Worm (Caenorhabditis elegans) whole organism, L1 larva: ENCODE results near the gene ugt-56.

ENCODE experiments used
- blmp-1 ChIP-seq: fragments of 150-350 bp; optimal IDR thresholded peaks from 2 replicates; lab custom pipeline; 2014; ENCODE audit warnings: missing biosample characterization, missing genetic modification characterization
- ceh-82 ChIP-seq, 3 experiments: fragments of 150-350 bp in 1 of 3; sonication (generic microtip) in 2 of 3; optimal IDR thresholded peaks; 2 replicates each; lab custom pipeline; 2014 to 2017; ENCODE audit warnings: missing biosample characterization in 3 of 3, missing genetic modification characterization in 3 of 3
- dsc-1 ChIP-seq: sonication (generic microtip); optimal IDR thresholded peaks from 2 replicates; lab custom pipeline; 2016; ENCODE audit warnings: mild to moderate bottlenecking, missing genetic modification characterization, missing compliant biosample characterization
- egl-27 ChIP-seq, 2 experiments: fragments of 150-350 bp in 1 of 2; sonication (generic microtip); optimal IDR thresholded peaks; 3 replicates each; lab custom pipeline; 2017 to 2018; ENCODE audit warnings: missing biosample characterization in 2 of 2, missing genetic modification characterization in 2 of 2, missing genetic modification reagents in 2 of 2
- lin-15B ChIP-seq: fragments of 150-350 bp; sonication (generic microtip); optimal IDR thresholded peaks from 3 replicates; lab custom pipeline; 2014; ENCODE audit warnings: missing biosample characterization, missing genetic modification characterization
- nhr-77 ChIP-seq: fragments of 150-350 bp; optimal IDR thresholded peaks from 2 replicates; lab custom pipeline; 2014; ENCODE audit warnings: missing biosample characterization, missing genetic modification characterization
- pag-3 ChIP-seq: sonication (generic microtip); optimal IDR thresholded peaks from 2 replicates; lab custom pipeline; 2017; ENCODE audit warnings: missing genetic modification characterization, mild to moderate bottlenecking, missing compliant biosample characterization, antibody characterized with exemption, borderline replicate concordance; ENCODE audit not compliant: insufficient read depth
- sox-4 ChIP-seq: sonication (generic microtip); optimal IDR thresholded peaks from 2 replicates; lab custom pipeline; 2016; ENCODE audit warnings: missing genetic modification characterization, missing compliant biosample characterization
- ztf-11 ChIP-seq, 2 experiments: sonication (generic microtip); optimal IDR thresholded peaks; 2 replicates each; lab custom pipeline; 2016 to 2017; ENCODE audit warnings: missing genetic modification characterization in 2 of 2, missing biosample characterization in 1 of 2, missing compliant biosample characterization in 1 of 2

DNA sequence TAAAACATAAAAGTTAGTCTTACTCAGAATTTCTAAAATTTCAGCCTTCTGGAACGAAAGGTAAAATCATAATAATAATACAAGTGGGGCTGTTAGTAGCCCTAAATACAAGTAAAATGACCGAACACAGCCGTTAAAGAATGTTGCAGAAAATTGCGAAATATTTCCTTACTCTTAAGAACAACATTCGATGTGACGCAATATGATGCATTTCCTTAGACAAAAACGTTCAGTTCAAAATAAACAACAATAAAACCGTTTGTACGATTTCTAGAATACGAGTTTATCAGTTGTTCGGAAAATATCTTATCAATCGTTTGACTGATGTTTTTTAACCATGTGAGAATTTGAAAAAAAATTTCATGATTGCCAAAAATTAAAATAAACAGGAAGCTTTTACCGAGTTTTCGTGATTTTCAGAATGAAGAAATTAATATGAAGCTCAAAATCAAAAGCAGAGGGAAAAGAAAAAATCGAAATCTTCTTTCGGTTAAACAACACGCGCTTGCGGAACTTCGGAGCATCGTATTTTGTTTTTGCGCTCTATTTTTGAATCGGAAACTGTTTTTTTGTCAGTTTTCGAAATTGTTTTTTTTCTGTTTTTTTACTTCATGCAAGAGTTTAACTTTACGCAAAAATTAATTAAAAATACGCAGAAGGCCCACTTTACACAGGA, 12.9 kb upstream of the ugt-56 start:
- TF ChIP-seq egl-27 (tag; optimal IDR thresholded peaks at IDR 0.05; lab: Kevin White, UChicago), result no peak
- no peak for TF ChIP-seq lin-15B (tag; lab: Kevin White, UChicago)
- no peak for TF ChIP-seq ztf-11 (tag; optimal IDR thresholded peaks at IDR 0.05; lab: Kevin White, UChicago)
- TF ChIP-seq dsc-1 (tag; lab: Kevin White, UChicago), result no peak
- no peak for TF ChIP-seq pag-3 (tag; lab: Kevin White, UChicago)
- TF ChIP-seq ceh-82 (tag; optimal IDR thresholded peaks at IDR 0.05; lab: Kevin White, UChicago), result no peak
- peak; percentile 36 for TF ChIP-seq blmp-1
- no peak for TF ChIP-seq nhr-77 (tag; lab: Kevin White, UChicago)
- TF ChIP-seq sox-4 (tag; lab: Kevin White, UChicago), result no peak
